Worm (Caenorhabditis elegans) whole organism, L1 larva: ENCODE results near the gene nphp-1.
A peak's percentile ranks its signal among the peaks of the same experiment; 100 is the strongest.

ENCODE experiments used
- C04F5.9 ChIP-seq: sonication (generic microtip); optimal IDR thresholded peaks from 2 replicates; lab custom pipeline; 2016; ENCODE audit warnings: missing genetic modification characterization, missing compliant biosample characterization
- C16A3.4 ChIP-seq: fragments of 150-350 bp; optimal IDR thresholded peaks from 2 replicates; lab custom pipeline; 2014; ENCODE audit warnings: missing biosample characterization, missing genetic modification characterization
- C34B4.2 ChIP-seq: sonication (generic microtip); optimal IDR thresholded peaks from 2 replicates; lab custom pipeline; 2017; ENCODE audit warnings: mild to moderate bottlenecking, missing genetic modification characterization, missing compliant biosample characterization
- Y116A8C.19 ChIP-seq: sonication (generic microtip); optimal IDR thresholded peaks from 2 replicates; lab custom pipeline; 2016; ENCODE audit warnings: missing compliant biosample characterization, missing genetic modification characterization, borderline replicate concordance
- alr-1 ChIP-seq: fragments of 200-800 bp; sonication (Bioruptor generic); optimal IDR thresholded peaks from 2 replicates; lab custom pipeline; 2018; ENCODE audit warnings: borderline replicate concordance, mild to moderate bottlenecking, missing genetic modification characterization, missing compliant biosample characterization
- ama-1 ChIP-seq: fragments of 150-350 bp; optimal IDR thresholded peaks from 2 replicates; lab custom pipeline; 2014
- blmp-1 ChIP-seq: fragments of 150-350 bp; optimal IDR thresholded peaks from 2 replicates; lab custom pipeline; 2014; ENCODE audit warnings: missing biosample characterization, missing genetic modification characterization
- ceh-63 ChIP-seq: fragments of 200-800 bp; sonication (Bioruptor generic); optimal IDR thresholded peaks from 2 replicates; lab custom pipeline; 2018; ENCODE audit warnings: mild to moderate bottlenecking, missing genetic modification characterization, missing compliant biosample characterization
- ceh-88 ChIP-seq: fragments of 200-800 bp; sonication (Bioruptor generic); IDR thresholded peaks from 2 replicates; pipeline ENCODE4 v1.3.6; 2022; ENCODE audit warnings: missing genetic modification characterization, missing compliant biosample characterization
- dpl-1 ChIP-seq, 3 experiments: fragments of 150-350 bp in 2 of 3; sonication (generic microtip) in 1 of 3; optimal IDR thresholded peaks; 2 replicates each; lab custom pipeline; 2014 to 2017; ENCODE audit warnings: missing biosample characterization in 3 of 3, missing genetic modification characterization in 3 of 3, missing genetic modification reagents in 3 of 3
- dsc-1 ChIP-seq: sonication (generic microtip); optimal IDR thresholded peaks from 2 replicates; lab custom pipeline; 2016; ENCODE audit warnings: mild to moderate bottlenecking, missing genetic modification characterization, missing compliant biosample characterization
- efl-1 ChIP-seq, 4 experiments: fragments of 150-350 bp; optimal IDR thresholded peaks in 3 of 4; peaks in 1 of 4; 1 replicate in 1 of 4; 2 replicates in 3 of 4; lab custom pipeline; 2014; ENCODE audit warnings: missing biosample characterization in 2 of 4, missing genetic modification characterization in 2 of 4, missing genetic modification reagents in 2 of 4
- egl-13 ChIP-seq: sonication (generic microtip); optimal IDR thresholded peaks from 2 replicates; lab custom pipeline; 2016; ENCODE audit warnings: missing genotype, missing genetic modification reagents, missing genetic modification characterization, missing compliant biosample characterization
- elt-3 ChIP-seq, 6 experiments: fragments of 150-350 bp in 1 of 6; sonication (generic microtip); optimal IDR thresholded peaks; 2 replicates each; lab custom pipeline; 2017 to 2018; ENCODE audit warnings: missing biosample characterization in 6 of 6, missing genetic modification characterization in 6 of 6, inconsistent platforms in 1 of 6
- fkh-4 ChIP-seq: sonication (generic microtip); optimal IDR thresholded peaks from 2 replicates; lab custom pipeline; 2016; ENCODE audit warnings: missing compliant biosample characterization, missing genetic modification characterization, borderline replicate concordance
- hlh-4 ChIP-seq: sonication (generic microtip); optimal IDR thresholded peaks from 2 replicates; lab custom pipeline; 2016; ENCODE audit warnings: mild to moderate bottlenecking, missing genetic modification characterization, missing compliant biosample characterization
- hpl-2 ChIP-seq: fragments of 150-350 bp; optimal IDR thresholded peaks from 2 replicates; lab custom pipeline; 2014; ENCODE audit warnings: missing biosample characterization, missing genetic modification reagents, missing genetic modification characterization
- irx-1 ChIP-seq: sonication (generic microtip); optimal IDR thresholded peaks from 2 replicates; lab custom pipeline; 2016; ENCODE audit warnings: missing genetic modification characterization, missing compliant biosample characterization
- isw-1 ChIP-seq: fragments of 200-800 bp; sonication (Bioruptor generic); IDR thresholded peaks from 2 replicates; pipeline ENCODE4 v1.3.6; 2022; ENCODE audit warnings: missing genetic modification characterization, missing compliant biosample characterization
- jun-1 ChIP-seq: fragments of 150-350 bp; optimal IDR thresholded peaks from 2 replicates; lab custom pipeline; 2014; ENCODE audit warnings: missing biosample characterization, missing genetic modification reagents, missing genetic modification characterization
- lin-35 ChIP-seq, 2 experiments: fragments of 150-350 bp; optimal IDR thresholded peaks; 2 replicates each; lab custom pipeline; 2014; ENCODE audit warnings: missing biosample characterization in 2 of 2, missing genetic modification characterization in 2 of 2, missing genetic modification reagents in 2 of 2
- lir-3 ChIP-seq: sonication (generic microtip); optimal IDR thresholded peaks from 2 replicates; lab custom pipeline; 2016; ENCODE audit warnings: mild to moderate bottlenecking, missing genetic modification characterization, moderate library complexity, missing compliant biosample characterization; ENCODE audit not compliant: poor library complexity
- lsy-2 ChIP-seq, 2 experiments: fragments of 150-350 bp; optimal IDR thresholded peaks; 2 replicates each; lab custom pipeline; 2014; ENCODE audit warnings: missing biosample characterization in 2 of 2, missing genetic modification characterization in 2 of 2
- mep-1 ChIP-seq: fragments of 150-350 bp; optimal IDR thresholded peaks from 2 replicates; lab custom pipeline; 2014; ENCODE audit warnings: missing biosample characterization, missing genetic modification characterization
- nhr-12 ChIP-seq: sonication (generic microtip); optimal IDR thresholded peaks from 2 replicates; lab custom pipeline; 2017; ENCODE audit warnings: missing biosample characterization, missing genetic modification characterization
- nhr-19 ChIP-seq: fragments of 200-800 bp; sonication (Bioruptor generic); conservative IDR thresholded peaks from 2 replicates; pipeline ENCODE4 v1.3.6; 2022; ENCODE audit warnings: missing genetic modification characterization, missing compliant biosample characterization
- nhr-20 ChIP-seq: sonication (generic microtip); optimal IDR thresholded peaks from 2 replicates; lab custom pipeline; 2016; ENCODE audit warnings: mild to moderate bottlenecking, missing genetic modification characterization, missing compliant biosample characterization
- nhr-237 ChIP-seq: fragments of 150-350 bp; optimal IDR thresholded peaks from 2 replicates; lab custom pipeline; 2014; ENCODE audit warnings: missing biosample characterization, missing genetic modification characterization
- nhr-28 ChIP-seq: fragments of 150-350 bp; optimal IDR thresholded peaks from 2 replicates; lab custom pipeline; 2014; ENCODE audit warnings: missing biosample characterization, missing genetic modification characterization
- nhr-77 ChIP-seq: fragments of 150-350 bp; optimal IDR thresholded peaks from 2 replicates; lab custom pipeline; 2014; ENCODE audit warnings: missing biosample characterization, missing genetic modification characterization
- nhr-90 ChIP-seq: sonication (generic microtip); optimal IDR thresholded peaks from 2 replicates; lab custom pipeline; 2016; ENCODE audit warnings: mild to moderate bottlenecking, missing genetic modification characterization, missing compliant biosample characterization; ENCODE audit not compliant: poor library complexity
- pax-3 ChIP-seq: fragments of 200-800 bp; sonication (Bioruptor generic); optimal IDR thresholded peaks from 2 replicates; lab custom pipeline; 2018; ENCODE audit warnings: mild to moderate bottlenecking, missing genetic modification characterization, moderate library complexity, missing compliant biosample characterization
- snpc-4 ChIP-seq: fragments of 150-350 bp; optimal IDR thresholded peaks from 2 replicates; lab custom pipeline; 2014; ENCODE audit warnings: missing biosample characterization, missing genetic modification characterization
- snu-23 ChIP-seq: sonication (generic microtip); optimal IDR thresholded peaks from 2 replicates; lab custom pipeline; 2016; ENCODE audit warnings: missing genetic modification characterization, missing compliant biosample characterization
- tlp-1 ChIP-seq: fragments of 150-350 bp; optimal IDR thresholded peaks from 2 replicates; lab custom pipeline; 2014; ENCODE audit warnings: missing biosample characterization, missing genetic modification characterization
- unc-86 ChIP-seq: sonication (generic microtip); optimal IDR thresholded peaks from 2 replicates; lab custom pipeline; 2016; ENCODE audit warnings: missing genetic modification characterization, missing compliant biosample characterization
- xbp-1 ChIP-seq: sonication (generic microtip); optimal IDR thresholded peaks from 2 replicates; lab custom pipeline; 2016; ENCODE audit warnings: missing genetic modification characterization, missing compliant biosample characterization
- zag-1 ChIP-seq: fragments of 150-350 bp; optimal IDR thresholded peaks from 2 replicates; lab custom pipeline; 2014; ENCODE audit warnings: missing biosample characterization, missing genetic modification characterization
- zip-4 ChIP-seq: fragments of 200-800 bp; sonication (Bioruptor generic); optimal IDR thresholded peaks from 2 replicates; lab custom pipeline; 2018; ENCODE audit warnings: mild to moderate bottlenecking, missing genetic modification characterization, moderate library complexity, missing compliant biosample characterization
- ztf-4 ChIP-seq: fragments of 150-350 bp; optimal IDR thresholded peaks from 2 replicates; lab custom pipeline; 2014; ENCODE audit warnings: missing biosample characterization, missing genetic modification characterization

Gene nphp-1

ce11 chrII:10675302-10675701 is 23.2 kb upstream of the nphp-1 start, which contains the start of gene ptb-1:
Gene ptb-1 (plus strand): TSS chrII:10675602.
- TF ChIP-seq unc-86 = no peak
- no peak for TF ChIP-seq alr-1 (tag; lab: Kevin White, UChicago)
- no peak for TF ChIP-seq ama-1 (lab: Kevin White, UChicago)
- no peak for TF ChIP-seq nhr-237
- no peak for TF ChIP-seq nhr-19 (GFP tag; lab: Robert Waterston, UW)
- no peak for TF ChIP-seq lir-3 (tag; lab: Kevin White, UChicago)
- no peak for TF ChIP-seq nhr-20 (tag; lab: Kevin White, UChicago)
- TF ChIP-seq hpl-2 (GFP tag; lab: Kevin White, UChicago) = no peak
- TF ChIP-seq ceh-63 (GFP tag; lab: Kevin White, UChicago) = no peak
- TF ChIP-seq ztf-4 (tag; lab: Kevin White, UChicago) = no peak
- TF ChIP-seq C34B4.2 (tag; lab: Kevin White, UChicago) = no peak
- no peak for TF ChIP-seq nhr-77 (tag; lab: Kevin White, UChicago)
- no peak for TF ChIP-seq snpc-4 (tag; lab: Kevin White, UChicago)
- TF ChIP-seq dpl-1 (GFP tag; optimal IDR thresholded peaks at IDR 0.05; lab: Kevin White, UChicago) = no peak
- no peak for TF ChIP-seq fkh-4 (tag; lab: Kevin White, UChicago)
- no peak for TF ChIP-seq blmp-1 (tag; lab: Kevin White, UChicago)

ce11 chrII:10665031-10665430 is 13.0 kb upstream of the nphp-1 start, which contains the start of gene D2089.3:
Gene D2089.3 (minus strand): TSS chrII:10665131.
- TF ChIP-seq tlp-1 (tag; lab: Kevin White, UChicago) (no peak), nhr-237 (no peak), nhr-20 (tag; lab: Kevin White, UChicago) (no peak), zag-1 (tag; lab: Kevin White, UChicago) (no peak), ceh-88 (GFP tag; lab: Robert Waterston, UW) (no peak), elt-3 (tag; optimal IDR thresholded peaks at IDR 0.05; lab: Kevin White, UChicago) (no peak), nhr-28 (tag; lab: Kevin White, UChicago) (no peak), xbp-1 (tag; lab: Kevin White, UChicago) (no peak), nhr-90 (tag; lab: Kevin White, UChicago) (no peak), nhr-12 (tag; lab: Kevin White, UChicago) (no peak), hpl-2 (GFP tag; lab: Kevin White, UChicago) (no peak)

ce11 chrII:10662698-10663097 is 10.6 kb upstream of the nphp-1 start, which contains the start of gene D2089.8:
Gene D2089.8 (minus strand): TSS chrII:10662781.
- no peak for TF ChIP-seq snpc-4 (tag; lab: Kevin White, UChicago)
- TF ChIP-seq pax-3 (tag; lab: Kevin White, UChicago) = no peak
- TF ChIP-seq blmp-1 (tag; lab: Kevin White, UChicago) = peak; percentile 17
- TF ChIP-seq efl-1 (optimal IDR thresholded peaks at IDR 0.05; lab: Kevin White, UChicago) = peak in 1 of 2 experiments; percentile 21
- peak; percentile 19 to 39 for TF ChIP-seq efl-1 (GFP tag; optimal IDR thresholded peaks at IDR 0.05 in 1 of 2; lab: Kevin White, UChicago)
- no peak for TF ChIP-seq isw-1 (GFP tag; lab: Robert Waterston, UW)
- TF ChIP-seq dsc-1 (tag; lab: Kevin White, UChicago) = no peak
- TF ChIP-seq lin-35 (GFP tag; optimal IDR thresholded peaks at IDR 0.05; lab: Kevin White, UChicago) = peak in 1 of 2 experiments; percentile 43
- TF ChIP-seq Y116A8C.19 = no peak
- TF ChIP-seq zag-1 (tag; lab: Kevin White, UChicago) = no peak
- no peak for TF ChIP-seq snu-23 (GFP tag; lab: Kevin White, UChicago)
- TF ChIP-seq zip-4 (GFP tag; lab: Kevin White, UChicago) = no peak
- no peak for TF ChIP-seq C04F5.9 (tag; lab: Kevin White, UChicago)
- peak in 1 of 2 experiments; percentile 48 for TF ChIP-seq lsy-2 (tag; optimal IDR thresholded peaks at IDR 0.05; lab: Kevin White, UChicago)
- no peak for TF ChIP-seq fkh-4 (tag; lab: Kevin White, UChicago)
- peak; percentile 12 for TF ChIP-seq C16A3.4 (tag; lab: Kevin White, UChicago)
- TF ChIP-seq jun-1 = no peak
- TF ChIP-seq egl-13 (tag; lab: Kevin White, UChicago) = no peak
- no peak for TF ChIP-seq hlh-4 (tag; lab: Kevin White, UChicago)
- TF ChIP-seq irx-1 (tag; lab: Kevin White, UChicago) = no peak
- TF ChIP-seq dpl-1 (GFP tag; optimal IDR thresholded peaks at IDR 0.05; lab: Kevin White, UChicago) = peak in 2 of 3 experiments; percentile 9 to 55
- peak; percentile 38 for TF ChIP-seq mep-1 (tag; lab: Kevin White, UChicago)
- TF ChIP-seq tlp-1 (tag; lab: Kevin White, UChicago) = no peak
- TF ChIP-seq, all 84 proteins: peak for 7
